Fruit fly (Drosophila melanogaster) whole organism, embryonic: Measurements from ENCODE around the gene Pex16.

ENCODE experiments used
- Ada2b ChIP-seq: fragments of 200-800 bp; sonication (Bioruptor generic); IDR thresholded peaks from 2 replicates; pipeline ENCODE4 v1.3.6; 2022; ENCODE audit warnings: missing biosample characterization, missing genetic modification characterization
- Atf-2 ChIP-seq: fragments of 200-800 bp; sonication (Bioruptor generic); optimal IDR thresholded peaks from 2 replicates; lab custom pipeline; 2016; ENCODE audit warnings: missing biosample characterization, missing genetic modification characterization
- Blimp-1 ChIP-seq: fragments of 200-800 bp; sonication (Bioruptor generic); optimal IDR thresholded peaks from 3 replicates; lab custom pipeline; 2018; ENCODE audit warnings: missing biosample characterization, missing genetic modification characterization, mild to moderate bottlenecking, moderate library complexity, missing genetic modification reagents
- CG10147 ChIP-seq: fragments of 200-800 bp; sonication (Bioruptor generic); optimal IDR thresholded peaks from 2 replicates; lab custom pipeline; 2019; ENCODE audit warnings: missing biosample characterization, mild to moderate bottlenecking, missing genetic modification characterization, moderate library complexity
- CG10209 ChIP-seq: fragments of 200-800 bp; sonication (Bioruptor generic); optimal IDR thresholded peaks from 3 replicates; lab custom pipeline; 2017; ENCODE audit warnings: missing biosample characterization, mild to moderate bottlenecking, missing genetic modification characterization, missing genetic modification reagents
- CG11247 ChIP-seq: fragments of 200-800 bp; sonication (Bioruptor generic); IDR thresholded peaks from 2 replicates; pipeline ENCODE4 v1.3.6; 2022; ENCODE audit warnings: missing biosample characterization, missing genetic modification characterization
- CG11398 ChIP-seq: fragments of 200-800 bp; sonication (Bioruptor generic); optimal IDR thresholded peaks from 2 replicates; lab custom pipeline; 2016; ENCODE audit warnings: missing biosample characterization, missing genetic modification characterization
- CG13894 ChIP-seq: fragments of 200-800 bp; sonication (Bioruptor generic); optimal IDR thresholded peaks from 3 replicates; lab custom pipeline; 2018; ENCODE audit warnings: missing biosample characterization, mild to moderate bottlenecking, missing genetic modification characterization, moderate library complexity
- CG14667 ChIP-seq: fragments of 200-800 bp; sonication (Bioruptor generic); IDR thresholded peaks from 2 replicates; pipeline ENCODE4 v1.3.6; 2022; ENCODE audit warnings: missing biosample characterization, missing genetic modification characterization
- CG16815 ChIP-seq: fragments of 200-800 bp; sonication (Bioruptor generic); optimal IDR thresholded peaks from 3 replicates; lab custom pipeline; 2017; ENCODE audit warnings: missing biosample characterization, mild to moderate bottlenecking, missing genetic modification characterization
- CG2712 ChIP-seq: fragments of 200-800 bp; optimal IDR thresholded peaks from 3 replicates; lab custom pipeline; 2019; ENCODE audit warnings: missing biosample characterization, mild to moderate bottlenecking, missing genetic modification characterization, moderate library complexity
- CG4360 ChIP-seq: fragments of 200-800 bp; sonication (Bioruptor generic); IDR thresholded peaks from 2 replicates; pipeline ENCODE4 v1.3.6; 2022; ENCODE audit warnings: missing biosample characterization, missing genetic modification characterization
- CG6175 ChIP-seq: fragments of 200-800 bp; sonication (Bioruptor generic); IDR thresholded peaks from 3 replicates; pipeline ENCODE4 v1.3.6; 2022; ENCODE audit warnings: missing biosample characterization, missing genetic modification characterization
- CG6765 ChIP-seq: fragments of 200-800 bp; sonication (Bioruptor generic); optimal IDR thresholded peaks from 3 replicates; lab custom pipeline; 2017; ENCODE audit warnings: missing biosample characterization, mild to moderate bottlenecking, missing genetic modification characterization
- CG7556 ChIP-seq: fragments of 200-800 bp; sonication (Bioruptor generic); optimal IDR thresholded peaks from 2 replicates; lab custom pipeline; 2017; ENCODE audit warnings: missing biosample characterization, mild to moderate bottlenecking, missing genetic modification characterization
- CG7839 ChIP-seq: fragments of 200-800 bp; sonication (Bioruptor generic); optimal IDR thresholded peaks from 3 replicates; lab custom pipeline; 2018; ENCODE audit warnings: missing biosample characterization, mild to moderate bottlenecking, missing genetic modification characterization, moderate library complexity
- D ChIP-seq, 2 experiments: fragments of 200-800 bp in 1 of 2; fragments of >200 bp in 1 of 2; sonication (Bioruptor generic) in 1 of 2; optimal IDR thresholded peaks; 2 replicates in 1 of 2; 3 replicates in 1 of 2; lab custom pipeline; 2017; ENCODE audit warnings: mild to moderate bottlenecking in 1 of 2, missing biosample characterization in 1 of 2, missing genetic modification characterization in 1 of 2, missing genetic modification reagents in 1 of 2
- Dfd ChIP-seq, 2 experiments: fragments of >200 bp; optimal IDR thresholded peaks; 2 replicates each; lab custom pipeline; 2017; ENCODE audit warnings: missing biosample characterization in 2 of 2, missing genetic modification characterization in 2 of 2
- Dp ChIP-seq: fragments of 200-800 bp; sonication (Bioruptor generic); optimal IDR thresholded peaks from 2 replicates; lab custom pipeline; 2018; ENCODE audit warnings: missing biosample characterization, mild to moderate bottlenecking, missing genetic modification characterization, moderate library complexity
- E2f2 ChIP-seq: fragments of 200-800 bp; sonication (Bioruptor generic); IDR thresholded peaks from 2 replicates; pipeline ENCODE4 v1.3.6; 2022; ENCODE audit warnings: missing biosample characterization, missing genetic modification characterization
- Hmr ChIP-seq: fragments of 200-800 bp; sonication (Bioruptor generic); optimal IDR thresholded peaks from 3 replicates; lab custom pipeline; 2017; ENCODE audit warnings: mild to moderate bottlenecking, missing biosample characterization, missing genetic modification reagents, missing genetic modification characterization
- Hr78 ChIP-seq, 2 experiments: fragments of 200-800 bp in 1 of 2; fragments of >200 bp in 1 of 2; sonication (Bioruptor generic) in 1 of 2; optimal IDR thresholded peaks; 2 replicates each; lab custom pipeline; 2017 to 2019; ENCODE audit warnings: missing biosample characterization in 2 of 2, missing genetic modification characterization in 2 of 2, mild to moderate bottlenecking in 1 of 2, moderate library complexity in 1 of 2
- Meics ChIP-seq: fragments of 200-800 bp; sonication (Bioruptor generic); optimal IDR thresholded peaks from 2 replicates; lab custom pipeline; 2017; ENCODE audit warnings: missing biosample characterization, mild to moderate bottlenecking, missing genetic modification characterization
- NfI ChIP-seq: fragments of 200-800 bp; sonication (Bioruptor generic); optimal IDR thresholded peaks from 3 replicates; lab custom pipeline; 2018; ENCODE audit warnings: missing biosample characterization, mild to moderate bottlenecking, missing genetic modification characterization, moderate library complexity
- Oaz ChIP-seq: fragments of 200-800 bp; sonication (Bioruptor generic); IDR thresholded peaks from 2 replicates; pipeline ENCODE4 v1.3.6; 2022; ENCODE audit warnings: missing biosample characterization, missing genetic modification characterization
- Oli ChIP-seq: fragments of 200-800 bp; sonication (Bioruptor generic); optimal IDR thresholded peaks from 2 replicates; lab custom pipeline; 2018; ENCODE audit warnings: missing biosample characterization, mild to moderate bottlenecking, missing genetic modification characterization, moderate library complexity
- Rfx ChIP-seq: fragments of 200-800 bp; sonication (Bioruptor generic); IDR thresholded peaks from 2 replicates; pipeline ENCODE4 v1.3.6; 2022; ENCODE audit warnings: missing biosample characterization, missing genetic modification characterization
- Ssrp ChIP-seq: fragments of 200-800 bp; sonication (Bioruptor generic); optimal IDR thresholded peaks from 2 replicates; lab custom pipeline; 2018; ENCODE audit warnings: missing biosample characterization, mild to moderate bottlenecking, missing genetic modification characterization, moderate library complexity
- TFAM ChIP-seq: fragments of 200-800 bp; sonication (Bioruptor generic); optimal IDR thresholded peaks from 2 replicates; lab custom pipeline; 2017; ENCODE audit warnings: missing biosample characterization, missing genetic modification characterization, inconsistent platforms
- Taf1 ChIP-seq: fragments of 200-800 bp; sonication (Bioruptor generic); IDR thresholded peaks from 2 replicates; pipeline ENCODE4 v1.3.6; 2022; ENCODE audit warnings: missing biosample characterization, missing genetic modification characterization
- al ChIP-seq: fragments of 200-800 bp; sonication (Bioruptor generic); IDR thresholded peaks from 2 replicates; pipeline ENCODE4 v1.3.6; 2022; ENCODE audit warnings: missing biosample characterization, missing genetic modification characterization
- ase ChIP-seq: fragments of 200-800 bp; sonication (Bioruptor generic); IDR thresholded peaks from 3 replicates; pipeline ENCODE4 v1.3.6; 2022; ENCODE audit warnings: missing biosample characterization, missing genetic modification characterization
- ash1 ChIP-seq: fragments of 200-800 bp; sonication (Bioruptor generic); optimal IDR thresholded peaks from 2 replicates; lab custom pipeline; 2018; ENCODE audit warnings: missing biosample characterization, mild to moderate bottlenecking, missing genetic modification characterization
- caup ChIP-seq: fragments of 200-800 bp; sonication (Bioruptor generic); optimal IDR thresholded peaks from 3 replicates; lab custom pipeline; 2017; ENCODE audit warnings: missing biosample characterization, mild to moderate bottlenecking, missing genetic modification characterization, moderate library complexity; ENCODE audit not compliant: severe bottlenecking
- chinmo ChIP-seq: fragments of 200-800 bp; sonication (Bioruptor generic); IDR thresholded peaks from 4 replicates; pipeline ENCODE4 v1.3.6; 2022; ENCODE audit warnings: missing biosample characterization, missing genetic modification characterization; ENCODE audit not compliant: partially characterized antibody
- danr ChIP-seq: fragments of 200-800 bp; sonication (Bioruptor generic); IDR thresholded peaks from 2 replicates; pipeline ENCODE4 v1.3.6; 2022; ENCODE audit warnings: missing biosample characterization, missing genetic modification characterization
- dmrt11E ChIP-seq: fragments of 200-800 bp; sonication (Bioruptor generic); optimal IDR thresholded peaks from 3 replicates; lab custom pipeline; 2018; ENCODE audit warnings: missing biosample characterization, mild to moderate bottlenecking, missing genetic modification characterization, moderate library complexity
- fd64A ChIP-seq: fragments of 200-800 bp; sonication (Bioruptor generic); optimal IDR thresholded peaks from 3 replicates; lab custom pipeline; 2018; ENCODE audit warnings: missing biosample characterization, mild to moderate bottlenecking, missing genetic modification characterization
- grau ChIP-seq: fragments of 200-800 bp; optimal IDR thresholded peaks from 3 replicates; lab custom pipeline; 2019; ENCODE audit warnings: missing biosample characterization, mild to moderate bottlenecking, missing genetic modification characterization, moderate library complexity
- her ChIP-seq: fragments of 200-800 bp; sonication (Bioruptor generic); optimal IDR thresholded peaks from 2 replicates; lab custom pipeline; 2016; ENCODE audit warnings: missing biosample characterization, missing genetic modification characterization
- ind ChIP-seq: fragments of 200-800 bp; sonication (Bioruptor generic); optimal IDR thresholded peaks from 3 replicates; lab custom pipeline; 2016; ENCODE audit warnings: missing biosample characterization, missing genetic modification characterization
- kay ChIP-seq: fragments of 200-800 bp; sonication (Bioruptor generic); optimal IDR thresholded peaks from 2 replicates; lab custom pipeline; 2016; ENCODE audit warnings: missing biosample characterization, missing genetic modification characterization
- lilli ChIP-seq: fragments of 200-800 bp; sonication (Bioruptor generic); optimal IDR thresholded peaks from 3 replicates; lab custom pipeline; 2016; ENCODE audit warnings: missing biosample characterization, missing genetic modification characterization
- onecut ChIP-seq: fragments of 200-800 bp; sonication (Bioruptor generic); IDR thresholded peaks from 2 replicates; pipeline ENCODE4 v1.3.6; 2022; ENCODE audit warnings: missing biosample characterization, missing genetic modification characterization
- sim ChIP-seq: fragments of 200-800 bp; sonication (Bioruptor generic); IDR thresholded peaks from 2 replicates; pipeline ENCODE4 v1.3.6; 2022; ENCODE audit warnings: missing biosample characterization, missing genetic modification characterization
- slbo ChIP-seq: fragments of 200-800 bp; sonication (Bioruptor generic); IDR thresholded peaks from 2 replicates; pipeline ENCODE4 v1.3.6; 2022; ENCODE audit warnings: missing biosample characterization, missing genetic modification characterization
- stc ChIP-seq: fragments of 200-800 bp; sonication (Bioruptor generic); IDR thresholded peaks from 2 replicates; pipeline ENCODE4 v1.3.6; 2022; ENCODE audit warnings: missing biosample characterization, missing genetic modification characterization
- tap ChIP-seq: fragments of 200-800 bp; optimal IDR thresholded peaks from 3 replicates; lab custom pipeline; 2019; ENCODE audit warnings: missing biosample characterization, mild to moderate bottlenecking, missing genetic modification characterization, moderate library complexity
- tio ChIP-seq: fragments of 200-800 bp; sonication (Bioruptor generic); optimal IDR thresholded peaks from 2 replicates; lab custom pipeline; 2017; ENCODE audit warnings: missing biosample characterization, missing genetic modification characterization, inconsistent platforms
- usp ChIP-seq: fragments of >200 bp; optimal IDR thresholded peaks from 2 replicates; lab custom pipeline; 2017; ENCODE audit warnings: missing biosample characterization, missing genetic modification characterization

The Pex16 gene

DNA sequence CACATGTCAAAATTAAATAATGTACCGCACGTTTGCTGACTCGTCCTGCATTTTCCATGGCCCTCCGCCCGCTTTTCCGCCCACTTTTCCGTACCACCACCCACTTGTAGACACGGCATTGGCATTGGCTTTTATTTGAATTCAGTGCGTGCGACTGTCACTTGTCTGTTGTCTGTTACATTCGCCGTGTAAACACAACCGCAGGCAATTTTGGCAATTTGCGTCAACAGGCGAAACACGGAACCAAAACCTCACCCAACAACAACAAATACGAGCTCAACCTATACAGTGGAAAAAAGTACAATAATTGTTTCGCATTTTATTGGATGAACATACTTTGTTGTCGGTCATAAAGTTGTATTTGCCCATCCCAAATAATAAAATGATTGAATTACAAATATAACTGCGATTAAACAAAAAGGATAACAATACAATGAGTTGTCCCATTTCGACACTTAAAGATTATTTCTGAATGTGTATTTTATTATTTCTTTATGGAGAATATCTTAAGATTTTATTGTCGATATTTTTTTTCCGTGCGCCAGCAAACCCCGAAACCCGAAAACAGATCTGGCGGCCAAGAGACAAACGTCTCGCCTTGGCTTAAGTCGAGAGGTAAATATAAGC lies 30.7 kb downstream of the Pex16 start (continued):
- TF ChIP-seq onecut (GFP tag; lab: Robert Waterston, UW) (no peak), dmrt11E (tag; lab: Kevin White, UChicago) (no peak), Meics (GFP tag; lab: Kevin White, UChicago) (peak; percentile 45), Blimp-1 (peak; percentile 1), fd64A (GFP tag; lab: Kevin White, UChicago) (no peak), stc (GFP tag; lab: Robert Waterston, UW) (no peak), CG7839 (tag; lab: Kevin White, UChicago) (peak; percentile 44), ind (peak; percentile 9), CG2712 (tag; lab: Kevin White, UChicago) (peak; percentile 12), CG11247 (GFP tag; lab: Robert Waterston, UW) (0 out of 2 replicates have a peak, but pooled peaks have one; percentile 7), NfI (GFP tag; lab: Kevin White, UChicago) (peak; percentile 31), CG6175 (no peak), danr (GFP tag; lab: Robert Waterston, UW) (no peak), D (optimal IDR thresholded peaks at IDR 0.05; lab: Kevin White, UChicago) (no peak), D (GFP tag; optimal IDR thresholded peaks at IDR 0.05; lab: Kevin White, UChicago) (no peak), Atf-2 (GFP tag; lab: Kevin White, UChicago) (no peak), tap (tag; lab: Kevin White, UChicago) (no peak), CG4360 (GFP tag; lab: Robert Waterston, UW) (no peak), Ssrp (tag; lab: Kevin White, UChicago) (no peak), CG10209 (GFP tag; lab: Kevin White, UChicago) (peak; percentile 2), Oaz (GFP tag; lab: Robert Waterston, UW) (no peak), CG14667 (GFP tag; lab: Robert Waterston, UW) (no peak), usp (no peak), Hmr (GFP tag; lab: Kevin White, UChicago) (peak; percentile 49), E2f2 (GFP tag; lab: Robert Waterston, UW) (no peak), CG11398 (GFP tag; lab: Kevin White, UChicago) (no peak), CG10147 (no peak), tio (GFP tag; lab: Kevin White, UChicago) (no peak), TFAM (GFP tag; lab: Kevin White, UChicago) (no peak), al (GFP tag; lab: Robert Waterston, UW) (no peak), Rfx (GFP tag; lab: Robert Waterston, UW) (peak; percentile 24; the same call in 1 of the 2 replicates), CG13894 (peak; percentile 86), CG7556 (GFP tag; lab: Kevin White, UChicago) (peak; percentile 51), ase (GFP tag; lab: Robert Waterston, UW) (no peak), Ada2b (no peak), Taf1 (GFP tag; lab: Robert Waterston, UW) (no peak), Dfd (GFP tag; optimal IDR thresholded peaks at IDR 0.05; lab: Kevin White, UChicago) (no peak), ash1 (GFP tag; lab: Kevin White, UChicago) (no peak), lilli (GFP tag; lab: Kevin White, UChicago) (peak; percentile 40), kay (no peak), caup (peak; percentile 27), Oli (tag; lab: Kevin White, UChicago) (peak; percentile 33), Dp (GFP tag; lab: Kevin White, UChicago) (no peak), slbo (peak; percentile 34; the same call in 1 of the 2 replicates), CG16815 (GFP tag; lab: Kevin White, UChicago) (no peak), grau (tag; lab: Kevin White, UChicago) (peak; percentile 45), CG6765 (peak; percentile 2), her (GFP tag; lab: Kevin White, UChicago) (no peak), Hr78 (GFP tag; optimal IDR thresholded peaks at IDR 0.05; lab: Kevin White, UChicago) (no peak), chinmo (no peak), sim (no peak)
